Worm (Caenorhabditis elegans): ENCODE measurements around the gene Y57G11C.14.
"Not testable (repeated sequence)": the region's sequence is repeated elsewhere in the genome, so short reads cannot be mapped to it uniquely, and the experiment has no call there.

Gene Y57G11C.14

DNA sequence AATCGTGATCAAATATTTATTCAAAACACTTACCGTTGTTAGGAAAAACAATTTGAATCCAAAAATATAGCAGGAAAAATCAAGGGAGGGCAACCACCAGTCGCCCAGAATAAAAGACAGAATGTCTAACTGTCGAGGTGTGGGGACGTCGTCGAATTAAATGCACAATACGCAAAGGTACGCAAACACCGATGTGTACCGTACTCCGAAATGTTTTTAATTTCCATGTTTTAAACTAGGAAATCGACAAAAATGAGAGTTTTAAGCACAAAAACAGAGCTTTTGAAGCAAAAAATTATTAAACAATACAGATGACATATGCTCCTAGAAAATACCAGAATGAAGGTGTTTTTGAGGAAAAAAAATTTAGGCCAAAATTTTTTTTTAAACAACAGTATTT lies 24.7 kb upstream of the Y57G11C.14 start, which contains the start of gene Y57G11C.51:
Gene Y57G11C.51 (minus strand): TSS at position 101 of the 400 bp plus-strand sequence.
- not testable (repeated sequence) for TF ChIP-seq fkh-2 (tag; optimal IDR thresholded peaks at IDR 0.05); ama-1 (optimal IDR thresholded peaks at IDR 0.05); ceh-9 (tag; optimal IDR thresholded peaks at IDR 0.05)

ce11 chrIV:14780566-14780965 lies 18.5 kb upstream of the Y57G11C.14 start:
- TF ChIP-seq snpc-4 (tag; optimal IDR thresholded peaks at IDR 0.05) = peak; percentile 38

DNA sequence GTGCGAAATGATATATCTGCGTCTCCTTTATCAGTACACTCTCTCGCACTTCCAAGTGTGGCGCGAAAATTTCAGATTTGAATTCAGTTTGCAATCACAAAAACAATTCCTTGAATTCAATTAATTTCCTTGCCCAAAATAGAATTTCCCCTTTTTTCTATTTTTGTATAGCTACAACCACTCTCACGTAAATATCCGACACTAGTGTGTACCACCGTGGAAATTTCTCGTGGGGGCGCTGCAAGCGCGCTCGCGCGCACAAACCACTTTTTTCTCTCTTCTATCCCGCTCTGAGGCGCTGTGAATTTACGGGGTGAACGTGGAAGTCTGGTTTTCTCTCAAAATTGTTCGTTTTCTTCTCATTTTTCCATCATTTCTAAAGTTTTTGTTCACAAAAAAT lies 17.6 kb upstream of the Y57G11C.14 start, which contains the start of gene Y57G11C.8:
Gene Y57G11C.8 (plus strand): TSS at position 301 of the 400 bp plus-strand sequence.
- TF ChIP-seq nhr-77 (tag; optimal IDR thresholded peaks at IDR 0.05) (no peak), unc-62 (GFP tag; optimal IDR thresholded peaks at IDR 0.05) (no peak), lin-15B (tag; optimal IDR thresholded peaks at IDR 0.05) (no peak), nfya-1 (tag; optimal IDR thresholded peaks at IDR 0.05; ENCODE audit: insufficient read depth) (no peak), ceh-16 (tag; optimal IDR thresholded peaks at IDR 0.05) (no peak), pha-4 (tag; optimal IDR thresholded peaks at IDR 0.05) (no peak), skn-1 (tag; optimal IDR thresholded peaks at IDR 0.05) (no peak), fkh-10 (GFP tag; optimal IDR thresholded peaks at IDR 0.05) (no peak), nhr-67 (tag; optimal IDR thresholded peaks at IDR 0.05) (no peak), sea-2 (GFP tag; optimal IDR thresholded peaks at IDR 0.05) (no peak), jun-1 (tag; optimal IDR thresholded peaks at IDR 0.05) (no peak), elt-3 (tag; optimal IDR thresholded peaks at IDR 0.05) (no peak), nhr-76 (tag; optimal IDR thresholded peaks at IDR 0.05) (no peak), tbx-2 (tag; optimal IDR thresholded peaks at IDR 0.05) (no peak), fos-1 (tag; optimal IDR thresholded peaks at IDR 0.05) (no peak), pqm-1 (tag; optimal IDR thresholded peaks at IDR 0.05) (no peak), mml-1 (tag; optimal IDR thresholded peaks at IDR 0.05) (no peak), nhr-11 (tag; optimal IDR thresholded peaks at IDR 0.05) (no peak), ceh-82 (tag; optimal IDR thresholded peaks at IDR 0.05) (no peak)

ce11 chrIV:14782211-14782610 lies 16.9 kb upstream of the Y57G11C.14 start, which contains the start of gene Y57G11C.1130:
TSS of gene Y57G11C.1130 (plus strand) at chrIV:14782511.
- TF ChIP-seq hmg-11 (tag; optimal IDR thresholded peaks at IDR 0.05) = no peak
- TF ChIP-seq tbx-2 (tag; optimal IDR thresholded peaks at IDR 0.05) = no peak
- no peak for TF ChIP-seq fkh-10 (GFP tag; optimal IDR thresholded peaks at IDR 0.05)
- no peak for TF ChIP-seq ceh-9 (tag; optimal IDR thresholded peaks at IDR 0.05)
- TF ChIP-seq nhr-237 (tag; optimal IDR thresholded peaks at IDR 0.05) = no peak
- TF ChIP-seq lin-39 (tag; optimal IDR thresholded peaks at IDR 0.05) = no peak
- TF ChIP-seq nhr-77 (tag; optimal IDR thresholded peaks at IDR 0.05) = no peak
- no peak for TF ChIP-seq ztf-11 (tag; optimal IDR thresholded peaks at IDR 0.05)
- no peak for TF ChIP-seq R02D3.7 (tag; optimal IDR thresholded peaks at IDR 0.05)
- TF ChIP-seq mml-1 (tag; optimal IDR thresholded peaks at IDR 0.05) = no peak
- TF ChIP-seq nhr-43 (tag; optimal IDR thresholded peaks at IDR 0.05; ENCODE audit: poor library complexity, severe bottlenecking) = no peak
- no peak for TF ChIP-seq zag-1 (tag; optimal IDR thresholded peaks at IDR 0.05)
- TF ChIP-seq aly-2 (tag; optimal IDR thresholded peaks at IDR 0.05) = no peak
- no peak for TF ChIP-seq daf-12 (tag; optimal IDR thresholded peaks at IDR 0.05)
- no peak for TF ChIP-seq ceh-82 (tag; optimal IDR thresholded peaks at IDR 0.05)
- no peak for TF ChIP-seq ztf-4 (tag; optimal IDR thresholded peaks at IDR 0.05)
- no peak for TF ChIP-seq nhr-25 (tag; optimal IDR thresholded peaks at IDR 0.05)
- TF ChIP-seq lsy-12 (tag; optimal IDR thresholded peaks at IDR 0.05) = no peak
- no peak for TF ChIP-seq elt-3 (tag; optimal IDR thresholded peaks at IDR 0.05)

DNA sequence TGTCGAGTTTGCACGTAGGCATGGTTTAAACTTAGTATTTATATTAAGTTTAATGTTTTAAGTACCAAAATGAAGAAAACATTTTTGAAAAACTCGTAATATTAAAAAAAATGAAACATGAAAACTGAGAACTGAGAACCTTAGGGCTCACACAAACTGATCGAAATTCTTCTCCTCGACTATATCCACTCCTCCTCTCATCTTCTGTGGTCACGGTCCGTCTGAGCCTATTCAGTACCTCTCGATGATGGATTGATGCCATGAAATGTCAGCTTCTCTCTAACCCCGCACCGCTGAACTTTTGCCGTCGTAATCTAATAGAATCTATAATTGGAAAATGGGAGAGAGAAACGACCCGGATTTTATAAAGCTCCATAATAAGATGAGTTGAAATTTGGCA lies 14.6 kb upstream of the Y57G11C.14 start, which contains the start of gene nlp-56:
Gene nlp-56 (minus strand): TSS at position 257 of the 400 bp plus-strand sequence.
- TF ChIP-seq lsy-12 (tag; optimal IDR thresholded peaks at IDR 0.05) (no peak), fkh-2 (tag; optimal IDR thresholded peaks at IDR 0.05) (no peak), lin-15B (tag; optimal IDR thresholded peaks at IDR 0.05) (no peak), R02D3.7 (tag; optimal IDR thresholded peaks at IDR 0.05) (no peak), mml-1 (tag; optimal IDR thresholded peaks at IDR 0.05) (no peak), ztf-11 (tag; optimal IDR thresholded peaks at IDR 0.05) (no peak), ceh-82 (tag; optimal IDR thresholded peaks at IDR 0.05) (no peak), elt-1 (tag; optimal IDR thresholded peaks at IDR 0.05) (no peak), daf-12 (tag; optimal IDR thresholded peaks at IDR 0.05) (no peak), pqm-1 (tag; optimal IDR thresholded peaks at IDR 0.05) (no peak), sea-2 (GFP tag; optimal IDR thresholded peaks at IDR 0.05) (no peak), hmg-11 (tag; optimal IDR thresholded peaks at IDR 0.05) (no peak), nhr-67 (tag; optimal IDR thresholded peaks at IDR 0.05) (no peak)

Data from whole organism, L3 larva.